Fruit fly (Drosophila melanogaster) whole organism, embryonic: ENCODE results near the gene Cp7Fa.

Experiments used
- CG12659 ChIP-seq: fragments of 200-800 bp; sonication (Bioruptor generic); optimal IDR thresholded peaks from 3 replicates; lab custom pipeline; 2017; ENCODE audit warnings: mild to moderate bottlenecking, missing biosample characterization, missing genetic modification reagents, missing genetic modification characterization
- Mrtf ChIP-seq: fragments of 200-800 bp; sonication (Bioruptor generic); IDR thresholded peaks from 3 replicates; pipeline ENCODE4 v1.3.6; 2022; ENCODE audit warnings: missing biosample characterization, missing genetic modification characterization
- gro ChIP-seq: fragments of 200-800 bp; sonication (Bioruptor generic); optimal IDR thresholded peaks from 2 replicates; lab custom pipeline; 2016; ENCODE audit warnings: missing biosample characterization, missing genetic modification characterization
- vnd ChIP-seq: fragments of 200-800 bp; sonication (Bioruptor generic); IDR thresholded peaks from 3 replicates; pipeline ENCODE4 v1.3.6; 2022; ENCODE audit warnings: missing biosample characterization, missing genetic modification characterization; ENCODE audit not compliant: partially characterized antibody

- TF ChIP-seq Mrtf: no peak
- no peak for TF ChIP-seq vnd
- no peak for TF ChIP-seq CG12659
- no peak for TF ChIP-seq gro (GFP tag; lab: Kevin White, UChicago)
Observed at dm6 chrX:8442161-8442560, 28.5 kb upstream of the Cp7Fa start, which contains the start of gene CG12123.
